Worm (Caenorhabditis elegans) whole organism, mixed stage, embryonic: ENCODE measurements around the gene srx-63.

ENCODE experiments used
- mep-1 ChIP-seq: fragments of 150-350 bp; optimal IDR thresholded peaks from 2 replicates; lab custom pipeline; 2017; ENCODE audit warnings: missing biosample characterization, missing genetic modification reagents, missing genetic modification characterization, inconsistent platforms
- nhr-237 ChIP-seq: fragments of 150-350 bp; optimal IDR thresholded peaks from 2 replicates; lab custom pipeline; 2014; ENCODE audit warnings: missing biosample characterization, missing genetic modification characterization
- unc-62 ChIP-seq: fragments of 150-350 bp; optimal IDR thresholded peaks from 2 replicates; lab custom pipeline; 2014; ENCODE audit warnings: missing biosample characterization, missing genetic modification reagents, missing genetic modification characterization

- no peak for TF ChIP-seq unc-62 (GFP tag; lab: Kevin White, UChicago)
- no peak for TF ChIP-seq mep-1 (tag; lab: Kevin White, UChicago)
- no peak for TF ChIP-seq nhr-237 (tag; lab: Kevin White, UChicago)
Observed at ce11 chrV:3905841-3906240, 25.6 kb upstream of the srx-63 start, which contains the start of gene nhr-156.
